Worm (Caenorhabditis elegans): Measurements from ENCODE around the gene attf-4.

- TF ChIP-seq ref-1 (GFP tag; conservative IDR thresholded peaks at IDR 0.05) (no peak), klf-2 (GFP tag; conservative IDR thresholded peaks at IDR 0.05) (no peak), T22C8.4 (GFP tag; IDR thresholded peaks at IDR 0.05) (no peak), flt-1 (GFP tag; IDR thresholded peaks at IDR 0.05) (no peak), ztf-23 (GFP tag; IDR thresholded peaks at IDR 0.05) (no peak), cog-1 (tag; optimal IDR thresholded peaks at IDR 0.05) (no peak)
Measured at ce11 chrIII:6039370-6039769, 41.0 kb upstream of the attf-4 start, which contains the start of gene ift-139.
